Worm (Caenorhabditis elegans) whole organism, young adult: ENCODE results near the gene R12B2.6.

Experiments used
- B0019.2 ChIP-seq: fragments of 200-800 bp; sonication (Bioruptor generic); conservative IDR thresholded peaks from 2 replicates; pipeline ENCODE4 v1.3.6; 2022; ENCODE audit warnings: missing genetic modification reagents, missing genetic modification characterization, missing compliant biosample characterization
- F37B4.10 ChIP-seq: fragments of 200-800 bp; sonication (Bioruptor generic); IDR thresholded peaks from 2 replicates; pipeline ENCODE4 v1.3.6; 2022; ENCODE audit warnings: missing genetic modification characterization, missing compliant biosample characterization
- F49E8.2 ChIP-seq: sonication (generic microtip); optimal IDR thresholded peaks from 3 replicates; lab custom pipeline; 2017; ENCODE audit warnings: missing genetic modification characterization, mild to moderate bottlenecking, missing compliant biosample characterization, antibody characterized with exemption, moderate library complexity; ENCODE audit not compliant: insufficient read depth
- akir-1 ChIP-seq: fragments of 200-800 bp; sonication (Bioruptor generic); optimal IDR thresholded peaks from 2 replicates; lab custom pipeline; 2018; ENCODE audit warnings: mild to moderate bottlenecking, missing genetic modification characterization, moderate library complexity, missing compliant biosample characterization
- dpff-1 ChIP-seq: sonication (generic microtip); optimal IDR thresholded peaks from 2 replicates; lab custom pipeline; 2017; ENCODE audit warnings: mild to moderate bottlenecking, missing genetic modification characterization, missing compliant biosample characterization
- egl-44 ChIP-seq: fragments of 200-800 bp; sonication (Bioruptor generic); IDR thresholded peaks from 2 replicates; pipeline ENCODE4 v1.3.6; 2022; ENCODE audit warnings: missing genetic modification reagents, missing genetic modification characterization, missing compliant biosample characterization
- fkh-3 ChIP-seq: sonication (generic microtip); optimal IDR thresholded peaks from 2 replicates; lab custom pipeline; 2016; ENCODE audit warnings: mild to moderate bottlenecking, missing genetic modification characterization, missing compliant biosample characterization
- him-1 ChIP-seq: sonication (generic microtip); optimal IDR thresholded peaks from 2 replicates; lab custom pipeline; 2016; ENCODE audit warnings: missing genotype, missing genetic modification reagents, missing genetic modification characterization, missing compliant biosample characterization
- lsl-1 ChIP-seq: fragments of 200-800 bp; sonication (Bioruptor generic); optimal IDR thresholded peaks from 2 replicates; lab custom pipeline; 2018; ENCODE audit warnings: mild to moderate bottlenecking, missing genetic modification characterization, moderate library complexity, missing compliant biosample characterization
- mes-4 ChIP-seq: sonication (generic microtip); optimal IDR thresholded peaks from 2 replicates; lab custom pipeline; 2016; ENCODE audit warnings: missing genotype, missing genetic modification characterization, missing compliant biosample characterization
- nhr-90 ChIP-seq: sonication (generic microtip); optimal IDR thresholded peaks from 2 replicates; lab custom pipeline; 2016; ENCODE audit warnings: missing genotype, mild to moderate bottlenecking, missing genetic modification characterization, missing compliant biosample characterization
- snpc-4 ChIP-seq, 5 experiments: fragments of 150-350 bp in 1 of 5; sonication (generic microtip) in 4 of 5; optimal IDR thresholded peaks; 2 replicates each; lab custom pipeline; 2014 to 2018; ENCODE audit warnings: missing genetic modification characterization in 5 of 5, missing biosample characterization in 3 of 5, antibody characterized with exemption in 2 of 5, mild to moderate bottlenecking in 2 of 5, missing compliant biosample characterization in 2 of 5, missing genotype in 2 of 5, moderate library complexity in 2 of 5, missing genetic modification reagents in 1 of 5
- unc-62 ChIP-seq: fragments of 150-350 bp; optimal IDR thresholded peaks from 2 replicates; lab custom pipeline; 2014; ENCODE audit warnings: missing biosample characterization, missing genetic modification reagents, missing genetic modification characterization

- no peak for TF ChIP-seq akir-1 (GFP tag; lab: Kevin White, UChicago)
- no peak for TF ChIP-seq nhr-90 (tag; lab: Kevin White, UChicago)
- no peak for TF ChIP-seq F49E8.2
- no peak for TF ChIP-seq B0019.2 (GFP tag; lab: Robert Waterston, UW)
- no peak for TF ChIP-seq egl-44 (GFP tag; lab: Robert Waterston, UW)
- TF ChIP-seq mes-4 (tag; lab: Kevin White, UChicago): no peak
- TF ChIP-seq lsl-1 (GFP tag; lab: Kevin White, UChicago): no peak
- TF ChIP-seq snpc-4 (GFP tag; optimal IDR thresholded peaks at IDR 0.05; lab: Kevin White, UChicago): no peak
- no peak for TF ChIP-seq snpc-4 (tag; optimal IDR thresholded peaks at IDR 0.05; lab: Kevin White, UChicago)
- no peak for TF ChIP-seq unc-62 (GFP tag; lab: Kevin White, UChicago)
- TF ChIP-seq dpff-1 (tag; lab: Kevin White, UChicago): no peak
- TF ChIP-seq him-1 (tag; lab: Kevin White, UChicago): no peak
- no peak for TF ChIP-seq F37B4.10 (GFP tag; lab: Robert Waterston, UW)
- no peak for TF ChIP-seq fkh-3 (tag; lab: Kevin White, UChicago)
Observed at ce11 chrIII:5832442-5832841, 1.5 kb downstream of the R12B2.6 start.
